ENCODE assay signal across 1 fruit fly cellular context in genomic region chr3L:6925843-6926242, dm6.
TF ChIP-seq lines count a peak whose summit lies in the region.

No protein-coding gene starts in this region.

TF ChIP-seq in whole organism, embryonic, 481 proteins besides CTCF, POLR2A, EP300 and RAD21 (continued from another document):
- TF ChIP-seq CG17385 (GFP tag; optimal IDR thresholded peaks at IDR 0.05; lab: Kevin White, UChicago) (peak; percentile 87), CG2199 (GFP tag; IDR thresholded peaks at IDR 0.05; lab: Robert Waterston, UW) (peak; percentile 70; the same call in 1 of the 3 replicates), cg (GFP tag; optimal IDR thresholded peaks at IDR 0.05; lab: Kevin White, UChicago) (peak; percentile 79), Nf-YB (GFP tag; optimal IDR thresholded peaks at IDR 0.05; lab: Kevin White, UChicago) (peak; percentile 72), Antp (GFP tag; optimal IDR thresholded peaks at IDR 0.05; lab: Kevin White, UChicago) (no peak), Hr78 (GFP tag; optimal IDR thresholded peaks at IDR 0.05; lab: Kevin White, UChicago) (no peak)
